Fruit fly (Drosophila melanogaster) whole organism, embryonic: ENCODE measurements around the gene Dcps.

Source experiments
- Ada2b ChIP-seq: fragments of 200-800 bp; sonication (Bioruptor generic); IDR thresholded peaks from 2 replicates; pipeline ENCODE4 v1.3.6; 2022; ENCODE audit warnings: missing biosample characterization, missing genetic modification characterization
- Asciz ChIP-seq: fragments of 200-800 bp; sonication (Bioruptor generic); optimal IDR thresholded peaks from 2 replicates; lab custom pipeline; 2017; ENCODE audit warnings: missing biosample characterization, mild to moderate bottlenecking, missing genetic modification characterization, missing genetic modification reagents
- Bgb ChIP-seq: fragments of 200-800 bp; sonication (Bioruptor generic); IDR thresholded peaks from 2 replicates; pipeline ENCODE4 v1.3.6; 2022; ENCODE audit warnings: missing biosample characterization, missing genetic modification characterization; ENCODE audit not compliant: partially characterized antibody
- CG10274 ChIP-seq: fragments of 200-800 bp; sonication (Bioruptor generic); optimal IDR thresholded peaks from 3 replicates; lab custom pipeline; 2017; ENCODE audit warnings: missing biosample characterization, mild to moderate bottlenecking, missing genetic modification characterization
- CG10321 ChIP-seq: fragments of 200-800 bp; sonication (Bioruptor generic); IDR thresholded peaks from 2 replicates; pipeline ENCODE4 v1.3.6; 2022; ENCODE audit warnings: missing biosample characterization, missing genetic modification characterization
- CG10431 ChIP-seq: fragments of 200-800 bp; sonication (Bioruptor generic); optimal IDR thresholded peaks from 3 replicates; lab custom pipeline; 2018; ENCODE audit warnings: missing biosample characterization, mild to moderate bottlenecking, missing genetic modification characterization
- CG11398 ChIP-seq: fragments of 200-800 bp; sonication (Bioruptor generic); optimal IDR thresholded peaks from 2 replicates; lab custom pipeline; 2016; ENCODE audit warnings: missing biosample characterization, missing genetic modification characterization
- CG12299 ChIP-seq: fragments of 200-800 bp; sonication (Bioruptor generic); optimal IDR thresholded peaks from 2 replicates; lab custom pipeline; 2018; ENCODE audit warnings: missing biosample characterization, mild to moderate bottlenecking, missing genetic modification characterization
- CG13424 ChIP-seq: fragments of 200-800 bp; sonication (Bioruptor generic); optimal IDR thresholded peaks from 2 replicates; lab custom pipeline; 2019; ENCODE audit warnings: missing biosample characterization, mild to moderate bottlenecking, missing genetic modification characterization, moderate library complexity
- CG14860 ChIP-seq: fragments of 200-800 bp; sonication (Bioruptor generic); IDR thresholded peaks from 3 replicates; pipeline ENCODE4 v1.3.6; 2022; ENCODE audit warnings: missing biosample characterization, missing genetic modification characterization; ENCODE audit not compliant: partially characterized antibody
- CG17186 ChIP-seq: fragments of 200-800 bp; sonication (Bioruptor generic); optimal IDR thresholded peaks from 3 replicates; lab custom pipeline; 2017; ENCODE audit warnings: missing biosample characterization, missing genetic modification reagents, missing genetic modification characterization
- CG17829 ChIP-seq: fragments of 200-800 bp; optimal IDR thresholded peaks from 2 replicates; lab custom pipeline; 2019; ENCODE audit warnings: missing biosample characterization, mild to moderate bottlenecking, missing genetic modification characterization, moderate library complexity
- CG2712 ChIP-seq: fragments of 200-800 bp; optimal IDR thresholded peaks from 3 replicates; lab custom pipeline; 2019; ENCODE audit warnings: missing biosample characterization, mild to moderate bottlenecking, missing genetic modification characterization, moderate library complexity
- CG31224 ChIP-seq: fragments of 200-800 bp; sonication (Bioruptor generic); IDR thresholded peaks from 2 replicates; pipeline ENCODE4 v1.3.6; 2022; ENCODE audit warnings: missing biosample characterization, missing genetic modification characterization
- CG3281 ChIP-seq: fragments of 200-800 bp; sonication (Bioruptor generic); optimal IDR thresholded peaks from 3 replicates; lab custom pipeline; 2017; ENCODE audit warnings: missing biosample characterization, mild to moderate bottlenecking, missing genetic modification characterization
- CG3847 ChIP-seq: fragments of 200-800 bp; sonication (Bioruptor generic); IDR thresholded peaks from 2 replicates; pipeline ENCODE4 v1.3.6; 2022; ENCODE audit warnings: missing biosample characterization, missing genetic modification characterization
- CG6272 ChIP-seq: fragments of 200-800 bp; sonication (Bioruptor generic); IDR thresholded peaks from 2 replicates; pipeline ENCODE4 v1.3.6; 2022; ENCODE audit warnings: missing biosample characterization, missing genetic modification characterization
- CG7963 ChIP-seq: fragments of 200-800 bp; sonication (Bioruptor generic); IDR thresholded peaks from 3 replicates; pipeline ENCODE4 v1.3.6; 2022; ENCODE audit warnings: missing biosample characterization, missing genetic modification characterization; ENCODE audit not compliant: partially characterized antibody
- CG8089 ChIP-seq: fragments of 200-800 bp; sonication (Bioruptor generic); optimal IDR thresholded peaks from 3 replicates; lab custom pipeline; 2016; ENCODE audit warnings: missing biosample characterization, missing genetic modification characterization
- CG8359 ChIP-seq: fragments of 200-800 bp; sonication (Bioruptor generic); optimal IDR thresholded peaks from 2 replicates; lab custom pipeline; 2017; ENCODE audit warnings: missing biosample characterization, mild to moderate bottlenecking, missing genetic modification characterization, borderline replicate concordance
- CG8924 ChIP-seq: fragments of 200-800 bp; optimal IDR thresholded peaks from 3 replicates; lab custom pipeline; 2019; ENCODE audit warnings: missing biosample characterization, mild to moderate bottlenecking, missing genetic modification characterization, moderate library complexity
- Camta ChIP-seq: fragments of 200-800 bp; sonication (Bioruptor generic); optimal IDR thresholded peaks from 2 replicates; lab custom pipeline; 2016; ENCODE audit warnings: missing biosample characterization, missing genetic modification characterization
- CkIIα-i1 ChIP-seq: fragments of 200-800 bp; sonication (Bioruptor generic); IDR thresholded peaks from 2 replicates; pipeline ENCODE4 v1.3.6; 2022; ENCODE audit warnings: missing biosample characterization, missing genetic modification characterization
- CoRest ChIP-seq: fragments of 200-800 bp; sonication (Bioruptor generic); optimal IDR thresholded peaks from 3 replicates; lab custom pipeline; 2018; ENCODE audit warnings: missing biosample characterization, mild to moderate bottlenecking, missing genetic modification characterization, moderate library complexity
- Dip3 ChIP-seq: fragments of 200-800 bp; sonication (Bioruptor generic); optimal IDR thresholded peaks from 3 replicates; lab custom pipeline; 2016; ENCODE audit warnings: missing biosample characterization, missing genetic modification characterization
- Dp ChIP-seq: fragments of 200-800 bp; sonication (Bioruptor generic); optimal IDR thresholded peaks from 2 replicates; lab custom pipeline; 2018; ENCODE audit warnings: missing biosample characterization, mild to moderate bottlenecking, missing genetic modification characterization, moderate library complexity
- H2.0 ChIP-seq: fragments of 200-800 bp; sonication (Bioruptor generic); IDR thresholded peaks from 2 replicates; pipeline ENCODE4 v1.3.6; 2022; ENCODE audit warnings: missing biosample characterization, missing genetic modification characterization
- HHEX ChIP-seq: fragments of 200-800 bp; sonication (Bioruptor generic); optimal IDR thresholded peaks from 3 replicates; lab custom pipeline; 2017; ENCODE audit warnings: missing biosample characterization, mild to moderate bottlenecking, missing genetic modification characterization, missing genetic modification reagents
- Hand ChIP-seq: fragments of 200-800 bp; sonication (Bioruptor generic); optimal IDR thresholded peaks from 2 replicates; lab custom pipeline; 2017; ENCODE audit warnings: mild to moderate bottlenecking, missing biosample characterization, missing genetic modification reagents, missing genetic modification characterization
- HmgD ChIP-seq: fragments of 200-800 bp; sonication (Bioruptor generic); optimal IDR thresholded peaks from 3 replicates; lab custom pipeline; 2016; ENCODE audit warnings: missing biosample characterization, missing genetic modification characterization
- Hr78 ChIP-seq, 2 experiments: fragments of 200-800 bp in 1 of 2; fragments of >200 bp in 1 of 2; sonication (Bioruptor generic) in 1 of 2; optimal IDR thresholded peaks; 2 replicates each; lab custom pipeline; 2017 to 2019; ENCODE audit warnings: missing biosample characterization in 2 of 2, missing genetic modification characterization in 2 of 2, mild to moderate bottlenecking in 1 of 2, moderate library complexity in 1 of 2
- MESR4 ChIP-seq: fragments of 200-800 bp; sonication (Bioruptor generic); optimal IDR thresholded peaks from 2 replicates; lab custom pipeline; 2018; ENCODE audit warnings: missing biosample characterization, mild to moderate bottlenecking, missing genetic modification characterization, moderate library complexity
- Oli ChIP-seq: fragments of 200-800 bp; sonication (Bioruptor generic); optimal IDR thresholded peaks from 2 replicates; lab custom pipeline; 2018; ENCODE audit warnings: missing biosample characterization, mild to moderate bottlenecking, missing genetic modification characterization, moderate library complexity
- Opbp ChIP-seq: fragments of 200-800 bp; sonication (Bioruptor generic); IDR thresholded peaks from 3 replicates; pipeline ENCODE4 v1.3.6; 2022; ENCODE audit warnings: missing biosample characterization, missing genetic modification characterization; ENCODE audit not compliant: partially characterized antibody
- Tbp ChIP-seq: fragments of >200 bp; optimal IDR thresholded peaks from 2 replicates; lab custom pipeline; 2018; ENCODE audit warnings: missing biosample characterization, missing genetic modification characterization
- ab ChIP-seq: fragments of 200-800 bp; sonication (Bioruptor generic); optimal IDR thresholded peaks from 2 replicates; lab custom pipeline; 2016; ENCODE audit warnings: missing biosample characterization, missing genetic modification characterization
- ap ChIP-seq: fragments of 200-800 bp; sonication (Bioruptor generic); IDR thresholded peaks from 2 replicates; pipeline ENCODE4 v1.3.6; 2022; ENCODE audit warnings: missing biosample characterization, missing genetic modification characterization
- cad ChIP-seq: fragments of >200 bp; optimal IDR thresholded peaks from 2 replicates; lab custom pipeline; 2017; ENCODE audit warnings: missing biosample characterization, missing genetic modification characterization
- dmrt99B ChIP-seq: fragments of 200-800 bp; sonication (Bioruptor generic); optimal IDR thresholded peaks from 2 replicates; lab custom pipeline; 2018; ENCODE audit warnings: missing biosample characterization, mild to moderate bottlenecking, missing genetic modification characterization, moderate library complexity
- fd3F ChIP-seq: fragments of 200-800 bp; sonication (Bioruptor generic); optimal IDR thresholded peaks from 2 replicates; lab custom pipeline; 2018; ENCODE audit warnings: missing biosample characterization, mild to moderate bottlenecking, missing genetic modification characterization, moderate library complexity
- grau ChIP-seq: fragments of 200-800 bp; optimal IDR thresholded peaks from 3 replicates; lab custom pipeline; 2019; ENCODE audit warnings: missing biosample characterization, mild to moderate bottlenecking, missing genetic modification characterization, moderate library complexity
- her ChIP-seq: fragments of 200-800 bp; sonication (Bioruptor generic); optimal IDR thresholded peaks from 2 replicates; lab custom pipeline; 2016; ENCODE audit warnings: missing biosample characterization, missing genetic modification characterization
- jumu ChIP-seq: fragments of 200-800 bp; sonication (Bioruptor generic); optimal IDR thresholded peaks from 3 replicates; lab custom pipeline; 2016; ENCODE audit warnings: missing biosample characterization, missing genetic modification characterization
- nerfin-1 ChIP-seq: fragments of 200-800 bp; sonication (Bioruptor generic); optimal IDR thresholded peaks from 3 replicates; lab custom pipeline; 2019; ENCODE audit warnings: missing biosample characterization, mild to moderate bottlenecking, missing genetic modification characterization, moderate library complexity
- otp ChIP-seq: fragments of 200-800 bp; sonication (Bioruptor generic); IDR thresholded peaks from 3 replicates; pipeline ENCODE4, ENCODE4 v1.3.6; 2022; ENCODE audit warnings: missing biosample characterization, missing genetic modification characterization
- pum ChIP-seq: fragments of 200-800 bp; sonication (Bioruptor generic); optimal IDR thresholded peaks from 2 replicates; lab custom pipeline; 2016; ENCODE audit warnings: missing biosample characterization, missing genetic modification characterization
- repo ChIP-seq: fragments of 200-800 bp; sonication (Bioruptor generic); optimal IDR thresholded peaks from 2 replicates; lab custom pipeline; 2016; ENCODE audit warnings: missing biosample characterization, missing genetic modification characterization
- salm ChIP-seq: fragments of 200-800 bp; sonication (Bioruptor generic); optimal IDR thresholded peaks from 2 replicates; lab custom pipeline; 2018; ENCODE audit warnings: missing biosample characterization, mild to moderate bottlenecking, missing genetic modification characterization
- tx ChIP-seq: fragments of 200-800 bp; sonication (Bioruptor generic); optimal IDR thresholded peaks from 2 replicates; lab custom pipeline; 2016; ENCODE audit warnings: missing biosample characterization, missing genetic modification characterization
- unpg ChIP-seq: fragments of 200-800 bp; sonication (Bioruptor generic); optimal IDR thresholded peaks from 3 replicates; lab custom pipeline; 2018; ENCODE audit warnings: missing biosample characterization, mild to moderate bottlenecking, missing genetic modification characterization, moderate library complexity

Gene Dcps

DNA sequence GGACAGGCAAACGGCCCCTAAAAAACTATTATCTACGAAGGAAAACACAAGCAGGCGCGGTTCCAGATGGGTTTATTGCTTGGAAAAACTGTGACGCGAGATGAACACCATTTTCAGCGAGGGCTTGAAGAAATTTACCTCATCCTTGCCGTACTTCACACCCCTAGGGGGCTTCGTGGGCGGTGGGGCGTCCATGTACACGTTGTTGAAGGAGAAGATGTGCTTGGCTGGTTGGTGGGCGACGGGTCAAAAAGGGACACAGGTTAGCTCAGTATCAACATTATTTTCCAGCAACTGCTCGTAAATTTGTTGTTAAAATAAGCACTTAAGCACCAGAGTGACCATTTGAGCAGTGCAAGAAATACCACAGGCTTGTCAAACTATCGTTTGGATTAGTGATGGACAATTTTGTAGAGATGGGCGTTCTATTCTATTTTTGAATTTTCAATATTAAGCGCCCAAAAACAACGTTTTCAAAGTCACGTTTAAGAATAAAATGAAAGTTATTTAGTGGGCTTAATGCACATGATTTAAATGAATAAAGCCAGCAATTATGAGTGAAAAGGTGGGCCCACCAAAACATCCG lies 4.1 kb upstream of the Dcps start, which contains the start of gene Sec8 (continued):
- TF ChIP-seq CG17829 (tag; lab: Kevin White, UChicago) = peak; percentile 22
- TF ChIP-seq her (GFP tag; lab: Kevin White, UChicago) = peak; percentile 62
- peak; percentile 41 for TF ChIP-seq repo (GFP tag; lab: Kevin White, UChicago)
- no peak for TF ChIP-seq Dip3 (GFP tag; lab: Kevin White, UChicago)
- TF ChIP-seq CG7963 (GFP tag; lab: Robert Waterston, UW) = peak; percentile 55; the same call in 2 of the 3 replicates
- peak; percentile 21 for TF ChIP-seq CG13424 (tag; lab: Kevin White, UChicago)
- peak; percentile 63 for TF ChIP-seq jumu (GFP tag; lab: Kevin White, UChicago)
- TF ChIP-seq CG17186 (GFP tag; lab: Kevin White, UChicago) = peak; percentile 33
- no peak for TF ChIP-seq salm (tag; lab: Kevin White, UChicago)
- TF ChIP-seq CoRest (tag; lab: Kevin White, UChicago) = peak; percentile 60
- peak; percentile 90 for TF ChIP-seq Opbp (GFP tag; lab: Robert Waterston, UW)
- TF ChIP-seq Asciz (GFP tag; lab: Kevin White, UChicago) = no peak
- no peak for TF ChIP-seq cad (GFP tag; lab: Kevin White, UChicago)
- no peak for TF ChIP-seq CkIIα-i1 (GFP tag; lab: Robert Waterston, UW)
- TF ChIP-seq CG3281 = no peak
- no peak for TF ChIP-seq CG12299 (tag; lab: Kevin White, UChicago)
- no peak for TF ChIP-seq CG10321 (GFP tag; lab: Robert Waterston, UW)
- peak; percentile 42; the same call in 1 of the 2 replicates for TF ChIP-seq CG6272 (GFP tag; lab: Robert Waterston, UW)
- TF ChIP-seq CG8089 = no peak
- TF ChIP-seq Oli (tag; lab: Kevin White, UChicago) = no peak
- TF ChIP-seq CG8924 (tag; lab: Kevin White, UChicago) = peak; percentile 53
- no peak for TF ChIP-seq nerfin-1 (tag; lab: Kevin White, UChicago)
- no peak for TF ChIP-seq Camta
- peak; percentile 44 for TF ChIP-seq HmgD (GFP tag; lab: Kevin White, UChicago)
- TF ChIP-seq CG10274 (GFP tag; lab: Kevin White, UChicago) = no peak
- TF ChIP-seq Hand (GFP tag; lab: Kevin White, UChicago) = no peak
- no peak for TF ChIP-seq grau (tag; lab: Kevin White, UChicago)
- TF ChIP-seq MESR4 = peak; percentile 92
- TF ChIP-seq CG2712 (tag; lab: Kevin White, UChicago) = peak; percentile 60
- TF ChIP-seq Dp (GFP tag; lab: Kevin White, UChicago) = peak; percentile 87
- TF ChIP-seq CG8359 (GFP tag; lab: Kevin White, UChicago) = no peak
- no peak for TF ChIP-seq Ada2b (GFP tag; lab: Robert Waterston, UW)
- no peak for TF ChIP-seq fd3F (GFP tag; lab: Kevin White, UChicago)
- TF ChIP-seq HHEX (GFP tag; lab: Kevin White, UChicago) = no peak
- peak; percentile 50; the same call in 1 of the 2 replicates for TF ChIP-seq CG3847 (GFP tag; lab: Robert Waterston, UW)
- no peak for TF ChIP-seq H2.0 (GFP tag; lab: Robert Waterston, UW)
- no peak for TF ChIP-seq CG31224 (GFP tag; lab: Robert Waterston, UW)
- TF ChIP-seq unpg (GFP tag; lab: Kevin White, UChicago) = no peak
- no peak for TF ChIP-seq Tbp (GFP tag; lab: Kevin White, UChicago)
- TF ChIP-seq CG10431 (GFP tag; lab: Kevin White, UChicago) = no peak
- no peak for TF ChIP-seq ap (GFP tag; lab: Robert Waterston, UW)
- TF ChIP-seq CG14860 (GFP tag; lab: Robert Waterston, UW) = peak; percentile 65
- no peak for TF ChIP-seq CG11398 (GFP tag; lab: Kevin White, UChicago)
- no peak for TF ChIP-seq otp (GFP tag; lab: Robert Waterston, UW)
- TF ChIP-seq pum (GFP tag; lab: Kevin White, UChicago) = peak; percentile 9
- TF ChIP-seq dmrt99B (tag; lab: Kevin White, UChicago) = no peak
- peak; percentile 91 for TF ChIP-seq Bgb
- peak; percentile 40 for TF ChIP-seq tx (GFP tag; lab: Kevin White, UChicago)
- TF ChIP-seq ab = no peak
- no peak for TF ChIP-seq Hr78 (GFP tag; optimal IDR thresholded peaks at IDR 0.05; lab: Kevin White, UChicago)
